Worm (Caenorhabditis elegans): Measurements from ENCODE around the gene ZK1290.11.
A peak's percentile ranks its signal among the peaks of the same experiment; 100 is the strongest.

ce11 chrII:7554716-7555247 is 6.6 kb downstream of the ZK1290.11 start:
- TF ChIP-seq him-1 (tag; optimal IDR thresholded peaks at IDR 0.05) = no peak
- TF ChIP-seq dao-5 (tag; optimal IDR thresholded peaks at IDR 0.05) = no peak
- TF ChIP-seq W03F9.2 (tag; optimal IDR thresholded peaks at IDR 0.05) = peak; percentile 11
